Worm (Caenorhabditis elegans) whole organism, L2 larva: ENCODE data around the gene daf-11.

Experiments used
- C34F6.9 ChIP-seq: fragments of 150-350 bp; optimal IDR thresholded peaks from 2 replicates; lab custom pipeline; 2014; ENCODE audit warnings: missing biosample characterization, missing genetic modification characterization
- F13H6.1 ChIP-seq: sonication (generic microtip); optimal IDR thresholded peaks from 2 replicates; lab custom pipeline; 2016; ENCODE audit warnings: missing genetic modification characterization, missing compliant biosample characterization
- R02D3.7 ChIP-seq: fragments of 150-350 bp; optimal IDR thresholded peaks from 2 replicates; lab custom pipeline; 2014; ENCODE audit warnings: missing biosample characterization, missing genetic modification characterization
- alr-1 ChIP-seq: fragments of 150-350 bp; optimal IDR thresholded peaks from 2 replicates; lab custom pipeline; 2014; ENCODE audit warnings: missing biosample characterization, missing genetic modification characterization
- aly-2 ChIP-seq: fragments of 150-350 bp; optimal IDR thresholded peaks from 2 replicates; lab custom pipeline; 2014; ENCODE audit warnings: missing biosample characterization, missing genetic modification characterization
- ama-1 ChIP-seq: fragments of 150-350 bp; optimal IDR thresholded peaks from 2 replicates; lab custom pipeline; 2018; ENCODE audit warnings: inconsistent platforms
- blmp-1 ChIP-seq: sonication (generic microtip); optimal IDR thresholded peaks from 2 replicates; lab custom pipeline; 2017; ENCODE audit warnings: missing genetic modification characterization, mild to moderate bottlenecking, missing compliant biosample characterization, antibody characterized with exemption, moderate library complexity; ENCODE audit not compliant: insufficient read depth
- ceh-82 ChIP-seq: fragments of 150-350 bp; optimal IDR thresholded peaks from 2 replicates; lab custom pipeline; 2014; ENCODE audit warnings: missing biosample characterization, missing genetic modification characterization
- crh-2 ChIP-seq: sonication (generic microtip); optimal IDR thresholded peaks from 2 replicates; lab custom pipeline; 2017; ENCODE audit warnings: missing biosample characterization, missing genetic modification characterization
- dmd-4 ChIP-seq: sonication (generic microtip); optimal IDR thresholded peaks from 2 replicates; lab custom pipeline; 2017; ENCODE audit warnings: missing biosample characterization, missing genetic modification characterization
- egl-27 ChIP-seq: sonication (generic microtip); optimal IDR thresholded peaks from 3 replicates; lab custom pipeline; 2017; ENCODE audit warnings: missing biosample characterization, missing genetic modification reagents, missing genetic modification characterization
- elt-3 ChIP-seq: sonication (generic microtip); optimal IDR thresholded peaks from 2 replicates; lab custom pipeline; 2017; ENCODE audit warnings: missing biosample characterization, missing genetic modification characterization
- fos-1 ChIP-seq: fragments of 150-350 bp; optimal IDR thresholded peaks from 2 replicates; lab custom pipeline; 2014; ENCODE audit warnings: missing biosample characterization, missing genetic modification characterization
- gmeb-1 ChIP-seq: fragments of 150-350 bp; optimal IDR thresholded peaks from 2 replicates; lab custom pipeline; 2014; ENCODE audit warnings: missing biosample characterization, missing genetic modification characterization
- lin-11 ChIP-seq: fragments of 150-350 bp; sonication (generic microtip); optimal IDR thresholded peaks from 2 replicates; lab custom pipeline; 2014; ENCODE audit warnings: missing biosample characterization, missing genetic modification characterization, inconsistent platforms, mixed read lengths
- lin-13 ChIP-seq: fragments of 150-350 bp; optimal IDR thresholded peaks from 2 replicates; lab custom pipeline; 2014; ENCODE audit warnings: missing biosample characterization, missing genetic modification reagents, missing genetic modification characterization
- lin-39 ChIP-seq: fragments of 150-350 bp; optimal IDR thresholded peaks from 2 replicates; lab custom pipeline; 2014; ENCODE audit warnings: missing biosample characterization, missing genetic modification reagents, missing genetic modification characterization
- lsy-2 ChIP-seq, 2 experiments: fragments of 150-350 bp in 1 of 2; sonication (generic microtip) in 1 of 2; optimal IDR thresholded peaks; 2 replicates each; lab custom pipeline; 2014 to 2017; ENCODE audit warnings: missing biosample characterization in 2 of 2, missing genetic modification characterization in 2 of 2
- mbf-1 ChIP-seq: sonication (generic microtip); optimal IDR thresholded peaks from 2 replicates; lab custom pipeline; 2017; ENCODE audit warnings: missing biosample characterization, missing genetic modification characterization
- mdl-1 ChIP-seq, 2 experiments: fragments of 150-350 bp in 1 of 2; sonication (generic microtip) in 1 of 2; optimal IDR thresholded peaks; 2 replicates each; lab custom pipeline; 2017; ENCODE audit warnings: missing biosample characterization in 2 of 2, missing genetic modification characterization in 2 of 2
- nhr-23 ChIP-seq: fragments of 150-350 bp; optimal IDR thresholded peaks from 2 replicates; lab custom pipeline; 2014; ENCODE audit warnings: missing biosample characterization, missing genetic modification reagents, missing genetic modification characterization
- nhr-237 ChIP-seq: fragments of 150-350 bp; optimal IDR thresholded peaks from 2 replicates; lab custom pipeline; 2014; ENCODE audit warnings: missing biosample characterization, missing genetic modification characterization
- nhr-25 ChIP-seq: fragments of 150-350 bp; sonication (generic microtip); optimal IDR thresholded peaks from 3 replicates; lab custom pipeline; 2014; ENCODE audit warnings: missing biosample characterization, missing genetic modification characterization
- nhr-77 ChIP-seq: fragments of 150-350 bp; optimal IDR thresholded peaks from 2 replicates; lab custom pipeline; 2014; ENCODE audit warnings: missing biosample characterization, missing genetic modification characterization
- skn-1 ChIP-seq: sonication (generic microtip); optimal IDR thresholded peaks from 2 replicates; lab custom pipeline; 2017; ENCODE audit warnings: missing biosample characterization, missing genetic modification characterization
- sma-3 ChIP-seq: sonication (generic microtip); optimal IDR thresholded peaks from 2 replicates; lab custom pipeline; 2016; ENCODE audit warnings: missing genetic modification reagents, missing genetic modification characterization, missing compliant biosample characterization
- sma-9 ChIP-seq, 2 experiments: fragments of 150-350 bp in 1 of 2; sonication (generic microtip) in 1 of 2; optimal IDR thresholded peaks; 2 replicates each; lab custom pipeline; 2014 to 2016; ENCODE audit warnings: missing genetic modification characterization in 2 of 2, mild to moderate bottlenecking in 1 of 2, missing biosample characterization in 1 of 2, missing compliant biosample characterization in 1 of 2, missing genetic modification reagents in 1 of 2, moderate library complexity in 1 of 2
- snpc-4 ChIP-seq: fragments of 150-350 bp; optimal IDR thresholded peaks from 2 replicates; lab custom pipeline; 2014; ENCODE audit warnings: missing biosample characterization, missing genetic modification characterization
- unc-55 ChIP-seq: fragments of 150-350 bp; sonication (generic microtip); optimal IDR thresholded peaks from 3 replicates; lab custom pipeline; 2014; ENCODE audit warnings: missing biosample characterization, missing genetic modification reagents, missing genetic modification characterization
- unc-62 ChIP-seq: fragments of 150-350 bp; optimal IDR thresholded peaks from 2 replicates; lab custom pipeline; 2014; ENCODE audit warnings: missing biosample characterization, missing genetic modification reagents, missing genetic modification characterization
- ztf-1 ChIP-seq: fragments of 200-800 bp; sonication (Bioruptor generic); conservative IDR thresholded peaks from 2 replicates; pipeline ENCODE4 v1.3.6; 2022; ENCODE audit warnings: missing genetic modification characterization, missing compliant biosample characterization
- ztf-11 ChIP-seq: sonication (generic microtip); optimal IDR thresholded peaks from 2 replicates; lab custom pipeline; 2017; ENCODE audit warnings: missing biosample characterization, missing genetic modification characterization
- ztf-4 ChIP-seq: fragments of 150-350 bp; optimal IDR thresholded peaks from 2 replicates; lab custom pipeline; 2014; ENCODE audit warnings: missing biosample characterization, missing genetic modification characterization

daf-11 gene

DNA sequence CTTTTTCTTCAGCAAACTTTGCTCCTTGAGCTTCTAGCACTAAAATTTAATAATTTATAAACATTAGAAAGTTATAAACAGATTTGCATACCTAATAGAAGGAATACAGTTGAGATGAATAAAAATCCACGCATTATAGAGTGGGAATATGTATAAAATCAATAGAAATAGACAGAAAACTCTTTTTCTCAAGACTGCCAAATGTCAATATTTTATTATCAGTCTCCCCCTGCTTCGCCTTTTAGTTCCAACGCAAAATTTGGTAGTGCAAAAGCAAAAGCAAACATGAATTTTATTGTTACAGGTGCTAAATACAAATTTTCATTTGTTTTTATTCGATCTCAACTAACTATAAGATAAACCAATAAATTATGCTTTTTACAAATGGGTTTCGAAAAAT, 37.0 kb upstream of the daf-11 start, which contains the start of gene T04F3.4:
TSS of gene T04F3.4 (minus strand) at position 187 of the 400 bp plus-strand sequence.
- no peak for TF ChIP-seq sma-9 (GFP tag; optimal IDR thresholded peaks at IDR 0.05; lab: Kevin White, UChicago)
- no peak for TF ChIP-seq sma-9 (tag; optimal IDR thresholded peaks at IDR 0.05; lab: Kevin White, UChicago)
- TF ChIP-seq lsy-2 (tag; optimal IDR thresholded peaks at IDR 0.05; lab: Kevin White, UChicago) = peak in 1 of 2 experiments; percentile 22

DNA sequence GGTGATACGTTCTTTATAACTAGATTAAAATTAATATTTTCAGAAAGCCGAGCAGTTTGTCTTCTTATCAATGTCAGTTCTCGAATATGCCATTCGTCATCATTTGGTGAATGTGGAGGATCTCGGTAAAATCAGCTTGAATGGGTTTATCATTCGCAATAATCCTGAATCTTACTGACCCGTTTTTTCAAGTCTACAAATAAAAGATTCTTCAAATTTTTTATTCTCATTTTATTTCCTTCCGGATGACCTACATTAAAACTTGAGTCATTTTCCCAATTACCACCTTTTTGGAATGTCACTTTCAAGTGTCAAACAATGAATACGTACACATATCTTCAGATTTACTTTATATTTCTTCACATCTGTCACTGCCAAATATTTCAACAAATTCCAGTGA, 34.5 kb upstream of the daf-11 start, which contains the start of gene T04F3.5:
TSS of gene T04F3.5 (plus strand) at position 301 of the 400 bp plus-strand sequence.
- TF ChIP-seq elt-3 (tag; lab: Kevin White, UChicago) (no peak), unc-55 (GFP tag; lab: Kevin White, UChicago) (no peak), ama-1 (lab: Kevin White, UChicago) (no peak), mdl-1 (tag; optimal IDR thresholded peaks at IDR 0.05; lab: Kevin White, UChicago) (no peak), ztf-1 (GFP tag; lab: Robert Waterston, UW) (no peak), gmeb-1 (tag; lab: Kevin White, UChicago) (no peak), nhr-25 (no peak), blmp-1 (tag; lab: Kevin White, UChicago) (no peak), lin-39 (tag; lab: Kevin White, UChicago) (no peak), alr-1 (tag; lab: Kevin White, UChicago) (no peak), C34F6.9 (tag; lab: Kevin White, UChicago) (no peak)

DNA sequence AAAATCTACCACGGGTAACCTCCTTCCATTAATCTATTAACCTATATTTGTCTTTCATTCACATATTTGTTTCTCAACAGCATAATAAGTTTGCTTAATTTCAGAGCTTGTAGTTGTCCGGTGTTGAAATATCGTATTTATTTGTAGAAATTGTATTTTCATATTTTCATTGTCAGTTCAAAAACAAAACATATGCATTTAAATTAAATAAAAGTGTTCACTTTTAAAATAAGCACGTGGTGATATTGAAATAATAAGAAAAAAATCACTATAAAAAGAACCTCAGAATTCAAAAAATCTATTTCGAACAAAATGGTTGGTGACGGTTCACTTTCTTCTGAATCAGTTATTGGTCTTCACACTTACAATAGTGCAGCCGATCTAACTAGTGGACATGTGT, 32.8 kb upstream of the daf-11 start, which contains the start of gene T04F3.3:
TSS of gene T04F3.3 (plus strand) at position 301 of the 400 bp plus-strand sequence.
- TF ChIP-seq dmd-4 (tag; lab: Kevin White, UChicago) = no peak
- no peak for TF ChIP-seq ama-1 (lab: Kevin White, UChicago)
- no peak for TF ChIP-seq sma-3
- no peak for TF ChIP-seq crh-2
- TF ChIP-seq nhr-23 (tag; lab: Kevin White, UChicago) = no peak
- no peak for TF ChIP-seq egl-27 (tag; lab: Kevin White, UChicago)
- no peak for TF ChIP-seq lin-13
- no peak for TF ChIP-seq skn-1 (tag; lab: Kevin White, UChicago)
- no peak for TF ChIP-seq C34F6.9 (tag; lab: Kevin White, UChicago)
- TF ChIP-seq unc-62 (GFP tag; lab: Kevin White, UChicago) = no peak
- TF ChIP-seq fos-1 = no peak
- no peak for TF ChIP-seq nhr-25
- TF ChIP-seq F13H6.1 = no peak
- no peak for TF ChIP-seq ceh-82 (tag; lab: Kevin White, UChicago)
- TF ChIP-seq, all 48 proteins: peak for 0

DNA sequence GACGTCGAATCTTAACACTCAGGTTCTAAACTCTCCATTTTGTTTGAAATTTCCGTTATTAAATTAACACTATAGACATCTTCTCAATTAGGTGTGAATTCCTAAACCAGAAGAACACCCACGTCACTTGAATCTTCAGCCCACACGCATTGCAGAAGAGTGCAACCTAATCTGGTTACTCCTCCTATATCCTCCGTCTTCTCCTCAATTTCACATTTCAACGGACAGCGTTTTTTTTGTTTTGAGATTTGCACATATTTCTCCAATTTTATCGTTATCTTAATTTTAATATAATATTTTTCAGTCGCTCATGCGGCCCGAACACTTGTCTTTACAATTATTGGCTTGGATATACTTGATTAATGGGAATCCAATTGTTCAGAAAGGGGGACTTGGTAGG, 31.5 kb upstream of the daf-11 start, which contains the start of gene smoc-1:
TSS of gene smoc-1 (plus strand) at position 301 of the 400 bp plus-strand sequence.
- TF ChIP-seq nhr-77 (no peak), ztf-4 (tag; lab: Kevin White, UChicago) (no peak), mdl-1 (tag; optimal IDR thresholded peaks at IDR 0.05; lab: Kevin White, UChicago) (no peak), alr-1 (tag; lab: Kevin White, UChicago) (no peak), mbf-1 (no peak), unc-62 (GFP tag; lab: Kevin White, UChicago) (no peak), sma-3 (no peak), ama-1 (lab: Kevin White, UChicago) (no peak), gmeb-1 (tag; lab: Kevin White, UChicago) (no peak), egl-27 (tag; lab: Kevin White, UChicago) (no peak), lin-11 (tag; lab: Kevin White, UChicago) (no peak), nhr-237 (tag; lab: Kevin White, UChicago) (no peak), ztf-11 (tag; lab: Kevin White, UChicago) (no peak), snpc-4 (tag; lab: Kevin White, UChicago) (no peak), R02D3.7 (no peak), aly-2 (no peak)

DNA sequence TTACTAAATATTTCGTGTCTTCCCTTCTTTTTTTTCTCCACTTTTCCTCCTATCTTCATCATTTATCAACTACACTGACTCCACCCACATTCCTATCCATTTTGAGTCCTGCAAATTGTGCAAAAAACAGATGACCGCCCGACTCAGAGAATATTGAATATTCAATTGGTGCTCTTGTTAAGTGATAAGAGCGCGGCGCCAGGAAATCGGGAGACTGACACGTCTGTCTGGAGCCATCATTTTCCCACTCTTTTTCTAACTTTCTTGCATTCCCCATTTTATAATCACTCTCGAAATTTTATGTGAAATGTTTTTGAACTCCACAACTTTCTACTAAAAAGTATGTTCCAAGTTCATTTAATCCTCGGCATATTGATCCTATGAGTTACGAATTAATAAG, 30.0 kb upstream of the daf-11 start:
- TF ChIP-seq fos-1 (peak; percentile 57), nhr-237 (tag; lab: Kevin White, UChicago) (no peak), sma-9 (GFP tag; optimal IDR thresholded peaks at IDR 0.05; lab: Kevin White, UChicago) (peak; percentile 2), sma-9 (tag; optimal IDR thresholded peaks at IDR 0.05; lab: Kevin White, UChicago) (no peak)
